Worm (Caenorhabditis elegans): ENCODE data around the gene hosl-1.

hosl-1 gene

DNA sequence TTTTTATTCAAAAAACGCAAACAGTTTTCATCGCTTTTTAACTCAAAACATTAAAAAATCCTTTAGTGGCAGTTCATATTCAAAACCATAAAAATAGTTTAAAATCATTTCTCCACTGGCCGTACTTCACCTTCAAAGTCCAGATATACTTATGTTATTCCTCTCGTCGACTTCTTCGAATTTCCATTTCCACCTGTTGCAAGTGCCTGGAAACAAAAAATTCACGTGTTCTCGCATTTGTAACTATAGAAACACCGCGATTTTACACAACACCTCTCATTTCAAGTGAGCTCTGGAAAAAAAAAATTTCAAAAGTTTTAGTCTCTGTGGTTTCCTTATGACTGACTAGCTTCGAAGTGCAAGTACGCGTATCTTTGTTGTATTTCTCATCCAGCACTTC is 11.8 kb upstream of the hosl-1 start:
- TF ChIP-seq nhr-27 (tag; optimal IDR thresholded peaks at IDR 0.05) (no peak), B0261.1 (tag; optimal IDR thresholded peaks at IDR 0.05) (no peak), fkh-3 (tag; optimal IDR thresholded peaks at IDR 0.05) (no peak), lir-1 (GFP tag; conservative IDR thresholded peaks at IDR 0.05) (no peak), xnd-1 (tag; optimal IDR thresholded peaks at IDR 0.05) (no peak), C06A6.2 (GFP tag; conservative IDR thresholded peaks at IDR 0.05) (no peak), F39B2.1 (GFP tag; IDR thresholded peaks at IDR 0.05) (no peak), efl-1 (GFP tag; optimal IDR thresholded peaks at IDR 0.05) (no peak), hsf-1 (GFP tag; IDR thresholded peaks at IDR 0.05) (no peak), dpl-1 (GFP tag; optimal IDR thresholded peaks at IDR 0.05) (no peak), hmg-1.2 (GFP tag; IDR thresholded peaks at IDR 0.05) (no peak), lin-35 (GFP tag; optimal IDR thresholded peaks at IDR 0.05) (no peak), chd-7 (tag; optimal IDR thresholded peaks at IDR 0.05) (no peak), lin-26 (GFP tag; IDR thresholded peaks at IDR 0.05) (no peak), nfyb-1 (GFP tag; IDR thresholded peaks at IDR 0.05) (no peak)

DNA sequence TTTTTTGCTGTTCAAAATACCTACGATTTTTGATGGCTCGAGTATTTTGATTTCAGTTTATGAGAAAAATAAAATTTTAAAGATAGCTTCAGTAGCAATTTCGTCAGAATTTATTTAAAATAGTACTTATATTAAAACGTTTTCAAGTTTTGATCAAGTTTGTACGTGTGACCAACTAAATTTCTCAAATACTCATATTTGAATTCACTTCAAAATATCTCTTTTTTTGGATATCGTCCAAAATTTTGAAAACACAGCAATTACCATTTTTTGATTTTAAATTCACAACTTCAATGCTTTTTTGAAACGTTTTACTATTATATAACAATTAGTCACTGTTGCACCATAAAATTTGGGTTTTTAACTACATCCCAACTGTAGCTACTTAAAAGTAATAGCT is 10.0 kb upstream of the hosl-1 start:
- no peak for TF ChIP-seq ztf-18 (tag; optimal IDR thresholded peaks at IDR 0.05)
- no peak for TF ChIP-seq lag-1 (GFP tag; IDR thresholded peaks at IDR 0.05)
- no peak for TF ChIP-seq mxl-1 (tag; optimal IDR thresholded peaks at IDR 0.05)
- no peak for TF ChIP-seq F55B11.4 (tag; optimal IDR thresholded peaks at IDR 0.05; ENCODE audit: borderline replicate concordance, insufficient read depth)
- no peak for TF ChIP-seq Y53G8AR.9 (GFP tag; conservative IDR thresholded peaks at IDR 0.05)
- no peak for TF ChIP-seq K11D2.4 (GFP tag; IDR thresholded peaks at IDR 0.05)
- TF ChIP-seq F52B5.7 (tag; optimal IDR thresholded peaks at IDR 0.05): no peak
- TF ChIP-seq mcd-1 (GFP tag; IDR thresholded peaks at IDR 0.05): no peak
- TF ChIP-seq ceh-58 (GFP tag; IDR thresholded peaks at IDR 0.05): no peak
- TF ChIP-seq F23B12.7 (tag; optimal IDR thresholded peaks at IDR 0.05; ENCODE audit: insufficient read depth): no peak
- TF ChIP-seq madf-3 (GFP tag; IDR thresholded peaks at IDR 0.05): no peak
- no peak for TF ChIP-seq snpc-1.1 (tag; optimal IDR thresholded peaks at IDR 0.05; ENCODE audit: insufficient read depth)
- no peak for TF ChIP-seq lin-35 (GFP tag; optimal IDR thresholded peaks at IDR 0.05)
- no peak for TF ChIP-seq akir-1 (GFP tag; optimal IDR thresholded peaks at IDR 0.05)
- TF ChIP-seq mel-28 (tag; optimal IDR thresholded peaks at IDR 0.05; ENCODE audit: borderline replicate concordance): no peak
- TF ChIP-seq snpc-4 (GFP tag; optimal IDR thresholded peaks at IDR 0.05): no peak
- no peak for TF ChIP-seq snpc-4 (tag; optimal IDR thresholded peaks at IDR 0.05)
- no peak for TF ChIP-seq tbx-9 (tag; optimal IDR thresholded peaks at IDR 0.05; ENCODE audit: borderline replicate concordance)
- no peak for TF ChIP-seq hsf-1 (GFP tag; IDR thresholded peaks at IDR 0.05)
- TF ChIP-seq lsy-27 (tag; optimal IDR thresholded peaks at IDR 0.05; ENCODE audit: borderline replicate concordance, insufficient read depth): no peak

DNA sequence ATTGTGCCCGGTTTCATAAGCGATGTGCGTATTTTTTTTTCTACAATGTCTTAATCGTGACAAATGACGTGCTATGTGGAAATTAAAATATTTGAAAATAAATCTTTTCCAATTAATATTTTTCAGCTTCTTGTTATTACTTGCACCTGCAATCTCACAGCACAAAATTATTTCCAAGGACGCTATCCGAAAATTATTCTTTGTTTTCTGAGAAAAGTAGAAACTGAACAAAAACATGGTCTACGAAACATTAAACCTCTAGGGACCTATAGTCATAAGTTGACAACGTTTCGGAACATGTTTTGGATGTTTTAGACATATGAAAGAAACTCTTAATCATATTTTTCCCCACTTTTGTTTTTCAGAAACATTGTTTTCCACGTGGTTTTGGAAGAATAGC is 8.6 kb upstream of the hosl-1 start:
- no peak for TF ChIP-seq akir-1 (GFP tag; optimal IDR thresholded peaks at IDR 0.05)
- TF ChIP-seq F37B4.10 (GFP tag; IDR thresholded peaks at IDR 0.05): no peak
- no peak for TF ChIP-seq B0035.1 (tag; optimal IDR thresholded peaks at IDR 0.05)
- TF ChIP-seq C06A6.2 (GFP tag; conservative IDR thresholded peaks at IDR 0.05): no peak
- no peak for TF ChIP-seq ets-4 (GFP tag; optimal IDR thresholded peaks at IDR 0.05)
- no peak for TF ChIP-seq ztf-25 (GFP tag; IDR thresholded peaks at IDR 0.05)
- TF ChIP-seq hmg-1.2 (GFP tag; IDR thresholded peaks at IDR 0.05): no peak
- no peak for TF ChIP-seq mxl-1 (tag; optimal IDR thresholded peaks at IDR 0.05)
- no peak for TF ChIP-seq zim-3 (tag; optimal IDR thresholded peaks at IDR 0.05)
- no peak for TF ChIP-seq mes-4 (tag; optimal IDR thresholded peaks at IDR 0.05)
- TF ChIP-seq madf-10 (tag; optimal IDR thresholded peaks at IDR 0.05): no peak
- TF ChIP-seq lin-35 (GFP tag; optimal IDR thresholded peaks at IDR 0.05): no peak
- no peak for TF ChIP-seq B0336.3 (GFP tag; IDR thresholded peaks at IDR 0.05)
- TF ChIP-seq pha-4 (tag; optimal IDR thresholded peaks at IDR 0.05): no peak
- no peak for TF ChIP-seq zfh-2 (GFP tag; conservative IDR thresholded peaks at IDR 0.05)

Data from whole organism, young adult.